Fruit fly (Drosophila melanogaster): ENCODE results near the gene CG4116.

CG4116 gene

dm6 chrX:3067462-3067861 lies at the start of gene CG4116:
CG4116 (minus strand) TSS chrX:3067562.
- no peak for TF ChIP-seq CG17801 (GFP tag; optimal IDR thresholded peaks at IDR 0.05; ENCODE audit: partially characterized antibody)

dm6 chrX:3108903-3109302 lies 41.5 kb upstream of the CG4116 start:
- no peak for TF ChIP-seq CG17801 (GFP tag; optimal IDR thresholded peaks at IDR 0.05; ENCODE audit: partially characterized antibody)

- TF ChIP-seq CG17801 (GFP tag; optimal IDR thresholded peaks at IDR 0.05; ENCODE audit: partially characterized antibody), result no peak
Observed at dm6 chrX:3099913-3100275, 32.5 kb upstream of the CG4116 start.

dm6 chrX:3099161-3099912 lies 32.0 kb upstream of the CG4116 start:
- TF ChIP-seq CG17801 (GFP tag; optimal IDR thresholded peaks at IDR 0.05; ENCODE audit: partially characterized antibody), result no peak

- no peak for TF ChIP-seq CG17801 (GFP tag; optimal IDR thresholded peaks at IDR 0.05; ENCODE audit: partially characterized antibody)
Observed at dm6 chrX:3097008-3097407, 29.6 kb upstream of the CG4116 start.

dm6 chrX:3096324-3096723 lies 29.0 kb upstream of the CG4116 start:
- no peak for TF ChIP-seq CG17801 (GFP tag; optimal IDR thresholded peaks at IDR 0.05; ENCODE audit: partially characterized antibody)

dm6 chrX:3090930-3091329 lies 23.6 kb upstream of the CG4116 start:
- TF ChIP-seq CG17801 (GFP tag; optimal IDR thresholded peaks at IDR 0.05; ENCODE audit: partially characterized antibody), result no peak

- TF ChIP-seq CG17801 (GFP tag; optimal IDR thresholded peaks at IDR 0.05; ENCODE audit: partially characterized antibody), result no peak
Observed at dm6 chrX:3087114-3087513, 19.8 kb upstream of the CG4116 start.

- no peak for TF ChIP-seq CG17801 (GFP tag; optimal IDR thresholded peaks at IDR 0.05; ENCODE audit: partially characterized antibody)
Observed at dm6 chrX:3085839-3086238, 18.5 kb upstream of the CG4116 start.

dm6 chrX:3083290-3083689 lies 15.9 kb upstream of the CG4116 start:
- no peak for TF ChIP-seq CG17801 (GFP tag; optimal IDR thresholded peaks at IDR 0.05; ENCODE audit: partially characterized antibody)

- no peak for TF ChIP-seq CG17801 (GFP tag; optimal IDR thresholded peaks at IDR 0.05; ENCODE audit: partially characterized antibody)
Observed at dm6 chrX:3082371-3082770, 15.0 kb upstream of the CG4116 start.

dm6 chrX:3073590-3073989 lies 6.2 kb upstream of the CG4116 start:
- TF ChIP-seq CG17801 (GFP tag; optimal IDR thresholded peaks at IDR 0.05; ENCODE audit: partially characterized antibody), result no peak

dm6 chrX:3068292-3068691 lies 930 bp upstream of the CG4116 start:
- TF ChIP-seq CG17801 (GFP tag; optimal IDR thresholded peaks at IDR 0.05; ENCODE audit: partially characterized antibody), result no peak

- TF ChIP-seq CG17801 (GFP tag; optimal IDR thresholded peaks at IDR 0.05; ENCODE audit: partially characterized antibody), result no peak
Observed at dm6 chrX:3060066-3060465, 7.3 kb downstream of the CG4116 start.

dm6 chrX:3055783-3056182 lies 11.6 kb downstream of the CG4116 start:
- TF ChIP-seq CG17801 (GFP tag; optimal IDR thresholded peaks at IDR 0.05; ENCODE audit: partially characterized antibody), result no peak

- no peak for TF ChIP-seq CG17801 (GFP tag; optimal IDR thresholded peaks at IDR 0.05; ENCODE audit: partially characterized antibody)
Observed at dm6 chrX:3053306-3053705, 14.1 kb downstream of the CG4116 start.

- no peak for TF ChIP-seq CG17801 (GFP tag; optimal IDR thresholded peaks at IDR 0.05; ENCODE audit: partially characterized antibody)
Observed at dm6 chrX:3050279-3050678, 17.1 kb downstream of the CG4116 start.
